Fruit fly (Drosophila melanogaster): ENCODE data around the gene CG3081.

The CG3081 gene

dm6 chrX:4684444-4684924 is 40.7 kb upstream of the CG3081 start (continued):
- TF ChIP-seq Gsc (GFP tag; IDR thresholded peaks at IDR 0.05): peak; percentile 56; the same call in 1 of the 2 replicates
- TF ChIP-seq NFAT (GFP tag; IDR thresholded peaks at IDR 0.05): peak; percentile 95
- peak; percentile 67 to 82 for TF ChIP-seq chif (GFP tag; optimal IDR thresholded peaks at IDR 0.05)
- peak; percentile 91 for TF ChIP-seq zfh1 (GFP tag; IDR thresholded peaks at IDR 0.05)
- peak; percentile 88 for TF ChIP-seq CG4730 (GFP tag; IDR thresholded peaks at IDR 0.05)
- TF ChIP-seq CG4617 (GFP tag; optimal IDR thresholded peaks at IDR 0.05; ENCODE audit: borderline replicate concordance): peak; percentile 78
- TF ChIP-seq CG7839 (tag; optimal IDR thresholded peaks at IDR 0.05): peak; percentile 81
- peak; percentile 70 for TF ChIP-seq CG5245 (GFP tag; optimal IDR thresholded peaks at IDR 0.05)
- peak; percentile 71 for TF ChIP-seq NK7.1 (GFP tag; optimal IDR thresholded peaks at IDR 0.05)
- TF ChIP-seq psq (GFP tag; optimal IDR thresholded peaks at IDR 0.05): peak; percentile 57
- peak; percentile 75 for TF ChIP-seq CG2129 (GFP tag; IDR thresholded peaks at IDR 0.05; ENCODE audit: partially characterized antibody)
- TF ChIP-seq toy (GFP tag; IDR thresholded peaks at IDR 0.05): peak; percentile 54
- peak; percentile 94 for TF ChIP-seq pzg (GFP tag; optimal IDR thresholded peaks at IDR 0.05)
- TF ChIP-seq HLH54F (GFP tag; optimal IDR thresholded peaks at IDR 0.05): peak; percentile 93
- peak; percentile 86 for TF ChIP-seq Scr (GFP tag; IDR thresholded peaks at IDR 0.05; ENCODE audit: partially characterized antibody)
- TF ChIP-seq rib (GFP tag; IDR thresholded peaks at IDR 0.05): peak; percentile 86
- TF ChIP-seq wek (GFP tag; optimal IDR thresholded peaks at IDR 0.05): peak; percentile 47
- peak; percentile 75 for TF ChIP-seq CG12219 (GFP tag; optimal IDR thresholded peaks at IDR 0.05)
- no peak for TF ChIP-seq CG15073 (GFP tag; optimal IDR thresholded peaks at IDR 0.05)
- peak; percentile 95 for TF ChIP-seq CG14710 (tag; optimal IDR thresholded peaks at IDR 0.05)
- TF ChIP-seq hb (GFP tag; IDR thresholded peaks at IDR 0.05; ENCODE audit: partially characterized antibody): peak; percentile 77; the same call in 2 of the 3 replicates
- peak in 1 of 3 experiments; percentile 33 for TF ChIP-seq lola (GFP tag; optimal IDR thresholded peaks at IDR 0.05)
- TF ChIP-seq Deaf1 (tag; optimal IDR thresholded peaks at IDR 0.05): peak; percentile 54
- no peak for TF ChIP-seq CG10565 (GFP tag; optimal IDR thresholded peaks at IDR 0.05)
- TF ChIP-seq CG43689 (GFP tag; IDR thresholded peaks at IDR 0.05): peak; percentile 46; the same call in 1 of the 2 replicates
- TF ChIP-seq Camta (GFP tag; optimal IDR thresholded peaks at IDR 0.05): peak; percentile 69
- no peak for TF ChIP-seq CG2202 (tag; optimal IDR thresholded peaks at IDR 0.05)
- TF ChIP-seq ara (GFP tag; IDR thresholded peaks at IDR 0.05): peak; percentile 64
- peak; percentile 71 for TF ChIP-seq CG18011 (GFP tag; optimal IDR thresholded peaks at IDR 0.05)
- peak; percentile 93 for TF ChIP-seq Dbx (GFP tag; IDR thresholded peaks at IDR 0.05)
- TF ChIP-seq Xrp1 (GFP tag; IDR thresholded peaks at IDR 0.05): peak; percentile 87
- peak; percentile 63 for TF ChIP-seq CG12299 (tag; optimal IDR thresholded peaks at IDR 0.05)
- TF ChIP-seq otp (GFP tag; IDR thresholded peaks at IDR 0.05): peak; percentile 86
- TF ChIP-seq zf30C (GFP tag; optimal IDR thresholded peaks at IDR 0.05): peak; percentile 52
- TF ChIP-seq Trl (optimal IDR thresholded peaks at IDR 0.05): peak; percentile 33 to 62
- TF ChIP-seq Trl (GFP tag; optimal IDR thresholded peaks at IDR 0.05): peak; percentile 83
- peak; percentile 93 for TF ChIP-seq Gug (GFP tag; IDR thresholded peaks at IDR 0.05)
- TF ChIP-seq CG7271 (tag; optimal IDR thresholded peaks at IDR 0.05): no peak
- TF ChIP-seq CG7928 (GFP tag; optimal IDR thresholded peaks at IDR 0.05): peak; percentile 44
- peak; percentile 99 for TF ChIP-seq Sry-δ (GFP tag; optimal IDR thresholded peaks at IDR 0.05)
- peak; percentile 90 for TF ChIP-seq sug (tag; optimal IDR thresholded peaks at IDR 0.05)
- TF ChIP-seq Hmx (GFP tag; optimal IDR thresholded peaks at IDR 0.05): no peak
- TF ChIP-seq CG10209 (GFP tag; optimal IDR thresholded peaks at IDR 0.05): peak; percentile 83
- TF ChIP-seq CG1647 (GFP tag; optimal IDR thresholded peaks at IDR 0.05): peak; percentile 82
- TF ChIP-seq CG11560 (tag; IDR thresholded peaks at IDR 0.05): peak; percentile 78
- peak; percentile 86 for TF ChIP-seq CG14667 (GFP tag; IDR thresholded peaks at IDR 0.05)
- TF ChIP-seq CG1603 (tag; optimal IDR thresholded peaks at IDR 0.05): peak; percentile 86
- peak; percentile 77 for TF ChIP-seq CG31441 (GFP tag; IDR thresholded peaks at IDR 0.05)
- peak; percentile 87 for TF ChIP-seq CG10366 (GFP tag; IDR thresholded peaks at IDR 0.05)
- peak; percentile 77 for TF ChIP-seq CG13296 (GFP tag; optimal IDR thresholded peaks at IDR 0.05)
- no peak for TF ChIP-seq odd (GFP tag; optimal IDR thresholded peaks at IDR 0.05)

All from whole organism, embryonic.